Worm (Caenorhabditis elegans) whole organism, L4/young adult: ENCODE data around the gene che-7.

Experiments used
- W03F9.2 ChIP-seq: fragments of 150-350 bp; optimal IDR thresholded peaks from 2 replicates; lab custom pipeline; 2014; ENCODE audit warnings: missing biosample characterization, missing genetic modification characterization
- dao-5 ChIP-seq: sonication (generic microtip); optimal IDR thresholded peaks from 2 replicates; lab custom pipeline; 2016; ENCODE audit warnings: missing genotype, missing genetic modification characterization, moderate library complexity, missing compliant biosample characterization
- him-1 ChIP-seq: sonication (generic microtip); optimal IDR thresholded peaks from 2 replicates; lab custom pipeline; 2016; ENCODE audit warnings: missing genotype, missing genetic modification reagents, missing genetic modification characterization, missing compliant biosample characterization

DNA sequence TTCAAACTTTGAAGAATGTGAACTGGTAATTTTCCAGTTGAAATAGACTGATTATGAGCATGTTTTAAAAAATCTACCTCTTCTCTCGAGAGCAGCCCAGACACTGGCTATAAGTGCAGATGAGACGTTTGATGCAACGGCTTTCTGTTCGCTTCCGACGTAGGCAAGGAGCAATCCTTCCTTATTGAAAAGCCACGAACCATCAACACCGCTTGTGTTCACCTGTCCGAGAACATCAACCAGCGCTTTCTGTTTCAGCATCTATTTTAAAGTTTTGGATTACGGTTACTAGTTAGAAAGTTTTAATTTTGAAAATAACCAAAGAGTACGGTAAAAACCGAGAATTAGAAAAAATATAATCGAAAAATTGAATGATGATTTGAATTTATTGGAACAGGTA is 41.8 kb upstream of the che-7 start, which contains the start of gene lmtr-2:
- TF ChIP-seq W03F9.2 (tag; lab: Kevin White, UChicago), result no peak
- TF ChIP-seq him-1 (tag; lab: Kevin White, UChicago), result no peak
- no peak for TF ChIP-seq dao-5
